Fruit fly (Drosophila melanogaster) whole organism, pupa: Measurements from ENCODE around the gene Gr93c.

Source experiments
- CG10348 ChIP-seq: fragments of 200-800 bp; sonication (Bioruptor generic); IDR thresholded peaks from 2 replicates; pipeline ENCODE4 v1.3.6; 2022; ENCODE audit warnings: missing biosample characterization, missing genetic modification characterization
- CG13204 ChIP-seq: fragments of 200-800 bp; sonication (Bioruptor generic); optimal IDR thresholded peaks from 2 replicates; lab custom pipeline; 2018; ENCODE audit warnings: missing biosample characterization, mild to moderate bottlenecking, missing genetic modification characterization, moderate library complexity
- CG15710 ChIP-seq: fragments of 200-800 bp; sonication (Bioruptor generic); optimal IDR thresholded peaks from 2 replicates; lab custom pipeline; 2018; ENCODE audit warnings: missing biosample characterization, mild to moderate bottlenecking, missing genetic modification characterization, moderate library complexity
- CG32121 ChIP-seq: fragments of 200-800 bp; sonication (Bioruptor generic); IDR thresholded peaks from 2 replicates; pipeline ENCODE4 v1.3.6; 2022; ENCODE audit warnings: missing biosample characterization, missing genetic modification characterization
- CG9948 ChIP-seq: fragments of 200-800 bp; sonication (Bioruptor generic); optimal IDR thresholded peaks from 2 replicates; lab custom pipeline; 2018; ENCODE audit warnings: missing biosample characterization, mild to moderate bottlenecking, missing genetic modification characterization, moderate library complexity
- Ets98B ChIP-seq: fragments of 200-800 bp; sonication (Bioruptor generic); IDR thresholded peaks from 2 replicates; pipeline ENCODE4 v1.3.6; 2022; ENCODE audit warnings: missing biosample characterization, missing genetic modification characterization
- rn ChIP-seq: fragments of 200-800 bp; sonication (Bioruptor generic); IDR thresholded peaks from 2 replicates; pipeline ENCODE4 v1.3.6; 2022; ENCODE audit warnings: missing biosample characterization, missing genetic modification characterization

dm6 chr3R:21869464-21870100, 24.5 kb upstream of the Gr93c start, which contains the start of gene CG31174:
- TF ChIP-seq Ets98B (GFP tag; lab: Robert Waterston, UW), result no peak
- no peak for TF ChIP-seq rn (GFP tag; lab: Robert Waterston, UW)
- TF ChIP-seq CG15710 (tag; lab: Kevin White, UChicago), result no peak
- TF ChIP-seq CG9948 (tag; lab: Kevin White, UChicago), result no peak
- no peak for TF ChIP-seq CG32121
- no peak for TF ChIP-seq CG10348
- no peak for TF ChIP-seq CG13204 (GFP tag; lab: Kevin White, UChicago)
